Fruit fly (Drosophila melanogaster) whole organism, embryonic: ENCODE results near the gene dbe.

Source experiments
- Adf1 ChIP-seq: fragments of 200-800 bp; sonication (Bioruptor generic); IDR thresholded peaks from 2 replicates; pipeline ENCODE4 v1.3.6; 2022; ENCODE audit warnings: missing biosample characterization, missing genetic modification characterization
- C15 ChIP-seq: fragments of 200-800 bp; sonication (Bioruptor generic); IDR thresholded peaks from 3 replicates; pipeline ENCODE4 v1.3.6; 2022; ENCODE audit warnings: missing biosample characterization, missing genetic modification characterization
- CG10321 ChIP-seq: fragments of 200-800 bp; sonication (Bioruptor generic); IDR thresholded peaks from 2 replicates; pipeline ENCODE4 v1.3.6; 2022; ENCODE audit warnings: missing biosample characterization, missing genetic modification characterization
- CG10543 ChIP-seq: fragments of 200-800 bp; sonication (Bioruptor generic); optimal IDR thresholded peaks from 3 replicates; lab custom pipeline; 2017; ENCODE audit warnings: missing biosample characterization, mild to moderate bottlenecking, missing genetic modification characterization, moderate library complexity
- CG12942 ChIP-seq: fragments of 200-800 bp; sonication (Bioruptor generic); optimal IDR thresholded peaks from 3 replicates; lab custom pipeline; 2016; ENCODE audit warnings: missing biosample characterization, missing genetic modification characterization
- CG15601 ChIP-seq: fragments of 200-800 bp; sonication (Bioruptor generic); optimal IDR thresholded peaks from 3 replicates; lab custom pipeline; 2019; ENCODE audit warnings: missing biosample characterization, mild to moderate bottlenecking, missing genetic modification characterization, moderate library complexity
- CG16813 ChIP-seq: fragments of 200-800 bp; sonication (Bioruptor generic); IDR thresholded peaks from 3 replicates; pipeline ENCODE4 v1.3.6; 2022; ENCODE audit warnings: missing biosample characterization, missing genetic modification characterization; ENCODE audit not compliant: partially characterized antibody
- CG17361 ChIP-seq: fragments of 200-800 bp; sonication (Bioruptor generic); IDR thresholded peaks from 3 replicates; pipeline ENCODE4 v1.3.6; 2022; ENCODE audit warnings: missing biosample characterization, missing genetic modification characterization
- CG17612 ChIP-seq: fragments of 200-800 bp; sonication (Bioruptor generic); IDR thresholded peaks from 2 replicates; pipeline ENCODE4 v1.3.6; 2022; ENCODE audit warnings: missing biosample characterization, missing genetic modification characterization
- CG18619 ChIP-seq: fragments of 200-800 bp; sonication (Bioruptor generic); optimal IDR thresholded peaks from 3 replicates; lab custom pipeline; 2017; ENCODE audit warnings: missing biosample characterization, mild to moderate bottlenecking, missing genetic modification characterization
- CG31441 ChIP-seq: fragments of 200-800 bp; sonication (Bioruptor generic); IDR thresholded peaks from 2 replicates; pipeline ENCODE4 v1.3.6; 2022; ENCODE audit warnings: missing biosample characterization, missing genetic modification characterization
- CG33213 ChIP-seq: fragments of 200-800 bp; sonication (Bioruptor generic); optimal IDR thresholded peaks from 3 replicates; lab custom pipeline; 2016; ENCODE audit warnings: missing biosample characterization, missing genetic modification characterization
- CG34376 ChIP-seq: fragments of 200-800 bp; sonication (Bioruptor generic); optimal IDR thresholded peaks from 2 replicates; lab custom pipeline; 2018; ENCODE audit warnings: missing biosample characterization, mild to moderate bottlenecking, missing genetic modification characterization
- CG4617 ChIP-seq: fragments of 200-800 bp; sonication (Bioruptor generic); optimal IDR thresholded peaks from 3 replicates; lab custom pipeline; 2016; ENCODE audit warnings: missing biosample characterization, missing genetic modification characterization, borderline replicate concordance
- CG6272 ChIP-seq: fragments of 200-800 bp; sonication (Bioruptor generic); IDR thresholded peaks from 2 replicates; pipeline ENCODE4 v1.3.6; 2022; ENCODE audit warnings: missing biosample characterization, missing genetic modification characterization
- CG6654 ChIP-seq: fragments of 200-800 bp; sonication (Bioruptor generic); optimal IDR thresholded peaks from 2 replicates; lab custom pipeline; 2017; ENCODE audit warnings: missing biosample characterization, mild to moderate bottlenecking, missing genetic modification characterization
- CG8290 ChIP-seq, 3 experiments: fragments of 200-800 bp; sonication (Bioruptor generic); optimal IDR thresholded peaks; 2 replicates each; lab custom pipeline; 2016 to 2019; ENCODE audit warnings: missing biosample characterization in 3 of 3, missing genetic modification characterization in 3 of 3, mild to moderate bottlenecking in 2 of 3, moderate library complexity in 1 of 3
- CG9437 ChIP-seq: fragments of 200-800 bp; sonication (Bioruptor generic); optimal IDR thresholded peaks from 2 replicates; lab custom pipeline; 2018; ENCODE audit warnings: missing biosample characterization, mild to moderate bottlenecking, missing genetic modification characterization
- CG9797 ChIP-seq: fragments of 200-800 bp; sonication (Bioruptor generic); optimal IDR thresholded peaks from 3 replicates; lab custom pipeline; 2018; ENCODE audit warnings: missing biosample characterization, mild to moderate bottlenecking, missing genetic modification characterization
- D19A ChIP-seq: fragments of 200-800 bp; optimal IDR thresholded peaks from 3 replicates; lab custom pipeline; 2019; ENCODE audit warnings: missing biosample characterization, mild to moderate bottlenecking, missing genetic modification characterization, moderate library complexity
- Dp ChIP-seq: fragments of 200-800 bp; sonication (Bioruptor generic); optimal IDR thresholded peaks from 2 replicates; lab custom pipeline; 2018; ENCODE audit warnings: missing biosample characterization, mild to moderate bottlenecking, missing genetic modification characterization, moderate library complexity
- E2f2 ChIP-seq: fragments of 200-800 bp; sonication (Bioruptor generic); IDR thresholded peaks from 2 replicates; pipeline ENCODE4 v1.3.6; 2022; ENCODE audit warnings: missing biosample characterization, missing genetic modification characterization
- ERR ChIP-seq: fragments of 200-800 bp; sonication (Bioruptor generic); optimal IDR thresholded peaks from 2 replicates; lab custom pipeline; 2016; ENCODE audit warnings: missing biosample characterization, missing genetic modification characterization
- Ets97D ChIP-seq: fragments of 200-800 bp; sonication (Bioruptor generic); optimal IDR thresholded peaks from 3 replicates; lab custom pipeline; 2016; ENCODE audit warnings: missing biosample characterization, missing genetic modification characterization
- Hr39 ChIP-seq: fragments of >200 bp; optimal IDR thresholded peaks from 2 replicates; lab custom pipeline; 2017
- Lim3 ChIP-seq: fragments of 200-800 bp; sonication (Bioruptor generic); IDR thresholded peaks from 2 replicates; pipeline ENCODE4 v1.3.6; 2022; ENCODE audit warnings: missing biosample characterization, missing genetic modification characterization
- Optix ChIP-seq: fragments of 200-800 bp; sonication (Bioruptor generic); IDR thresholded peaks from 3 replicates; pipeline ENCODE4 v1.3.6; 2022; ENCODE audit warnings: missing biosample characterization, missing genetic modification characterization
- TFAM ChIP-seq: fragments of 200-800 bp; sonication (Bioruptor generic); optimal IDR thresholded peaks from 2 replicates; lab custom pipeline; 2017; ENCODE audit warnings: missing biosample characterization, missing genetic modification characterization, inconsistent platforms
- Tbp ChIP-seq: fragments of >200 bp; optimal IDR thresholded peaks from 2 replicates; lab custom pipeline; 2018; ENCODE audit warnings: missing biosample characterization, missing genetic modification characterization
- al ChIP-seq: fragments of 200-800 bp; sonication (Bioruptor generic); IDR thresholded peaks from 2 replicates; pipeline ENCODE4 v1.3.6; 2022; ENCODE audit warnings: missing biosample characterization, missing genetic modification characterization
- bbx ChIP-seq: fragments of 200-800 bp; sonication (Bioruptor generic); IDR thresholded peaks from 2 replicates; pipeline ENCODE4 v1.3.6; 2022; ENCODE audit warnings: missing biosample characterization, missing genetic modification characterization; ENCODE audit not compliant: partially characterized antibody
- btn ChIP-seq: fragments of 200-800 bp; sonication (Bioruptor generic); optimal IDR thresholded peaks from 2 replicates; lab custom pipeline; 2016; ENCODE audit warnings: missing biosample characterization, missing genetic modification characterization
- caup ChIP-seq: fragments of 200-800 bp; sonication (Bioruptor generic); optimal IDR thresholded peaks from 3 replicates; lab custom pipeline; 2017; ENCODE audit warnings: missing biosample characterization, mild to moderate bottlenecking, missing genetic modification characterization, moderate library complexity; ENCODE audit not compliant: severe bottlenecking
- chif ChIP-seq, 2 experiments: fragments of 200-800 bp; sonication (Bioruptor generic); optimal IDR thresholded peaks; 3 replicates each; lab custom pipeline; 2016; ENCODE audit warnings: missing biosample characterization in 2 of 2, missing genetic modification characterization in 2 of 2
- chm ChIP-seq: fragments of 200-800 bp; sonication (Bioruptor generic); IDR thresholded peaks from 2 replicates; pipeline ENCODE4 v1.3.6; 2022; ENCODE audit warnings: missing biosample characterization, missing genetic modification characterization
- dm ChIP-seq: fragments of 200-800 bp; sonication (Bioruptor generic); optimal IDR thresholded peaks from 3 replicates; lab custom pipeline; 2016; ENCODE audit warnings: missing biosample characterization, missing genetic modification characterization
- dmrt11E ChIP-seq: fragments of 200-800 bp; sonication (Bioruptor generic); optimal IDR thresholded peaks from 3 replicates; lab custom pipeline; 2018; ENCODE audit warnings: missing biosample characterization, mild to moderate bottlenecking, missing genetic modification characterization, moderate library complexity
- eyg ChIP-seq: fragments of 200-800 bp; sonication (Bioruptor generic); optimal IDR thresholded peaks from 3 replicates; lab custom pipeline; 2016; ENCODE audit warnings: missing biosample characterization, missing genetic modification characterization
- gfzf ChIP-seq: fragments of 200-800 bp; sonication (Bioruptor generic); optimal IDR thresholded peaks from 2 replicates; lab custom pipeline; 2016; ENCODE audit warnings: missing biosample characterization, mild to moderate bottlenecking, missing genetic modification characterization, moderate library complexity
- gsb ChIP-seq: fragments of 200-800 bp; sonication (Bioruptor generic); IDR thresholded peaks from 2 replicates; pipeline ENCODE4 v1.3.6; 2022; ENCODE audit warnings: missing biosample characterization, missing genetic modification characterization
- kni ChIP-seq: fragments of 200-800 bp; sonication (Bioruptor generic); optimal IDR thresholded peaks from 3 replicates; lab custom pipeline; 2017; ENCODE audit warnings: mild to moderate bottlenecking, missing biosample characterization, missing genetic modification reagents, missing genetic modification characterization
- mam ChIP-seq: fragments of 200-800 bp; sonication (Bioruptor generic); optimal IDR thresholded peaks from 3 replicates; lab custom pipeline; 2016; ENCODE audit warnings: missing biosample characterization, missing genetic modification characterization
- mirr ChIP-seq: fragments of 200-800 bp; sonication (Bioruptor generic); optimal IDR thresholded peaks from 3 replicates; lab custom pipeline; 2018; ENCODE audit warnings: missing biosample characterization, mild to moderate bottlenecking, missing genetic modification characterization
- nerfin-2 ChIP-seq: fragments of 200-800 bp; sonication (Bioruptor generic); IDR thresholded peaks from 2 replicates; pipeline ENCODE4 v1.3.6; 2022; ENCODE audit warnings: missing biosample characterization, missing genetic modification characterization; ENCODE audit not compliant: partially characterized antibody
- sens ChIP-seq: fragments of 200-800 bp; sonication (Bioruptor generic); peaks from one replicate; lab custom pipeline; 2016; ENCODE audit warnings: missing biosample characterization, missing genetic modification characterization
- seq ChIP-seq: fragments of 200-800 bp; sonication (Bioruptor generic); IDR thresholded peaks from 2 replicates; pipeline ENCODE4 v1.3.6; 2022; ENCODE audit warnings: missing biosample characterization, missing genetic modification characterization
- sim ChIP-seq: fragments of 200-800 bp; sonication (Bioruptor generic); IDR thresholded peaks from 2 replicates; pipeline ENCODE4 v1.3.6; 2022; ENCODE audit warnings: missing biosample characterization, missing genetic modification characterization
- sqz ChIP-seq: fragments of 200-800 bp; sonication (Bioruptor generic); optimal IDR thresholded peaks from 3 replicates; lab custom pipeline; 2018; ENCODE audit warnings: missing biosample characterization, mild to moderate bottlenecking, missing genetic modification characterization
- vvl ChIP-seq: fragments of 200-800 bp; sonication (Bioruptor generic); IDR thresholded peaks from 2 replicates; pipeline ENCODE4 v1.3.6; 2022; ENCODE audit warnings: missing biosample characterization, missing genetic modification characterization
- zf30C ChIP-seq: fragments of 200-800 bp; sonication (Bioruptor generic); optimal IDR thresholded peaks from 3 replicates; lab custom pipeline; 2018; ENCODE audit warnings: missing biosample characterization, mild to moderate bottlenecking, missing genetic modification characterization

Gene dbe

dm6 chr2L:870749-871418 is 1.2 kb upstream of the dbe start (continued):
- no peak for TF ChIP-seq Lim3 (GFP tag; lab: Robert Waterston, UW)
- no peak for TF ChIP-seq CG8290 (GFP tag; optimal IDR thresholded peaks at IDR 0.05; lab: Kevin White, UChicago)
- peak in 1 of 2 experiments; percentile 59 for TF ChIP-seq CG8290 (tag; optimal IDR thresholded peaks at IDR 0.05; lab: Kevin White, UChicago)
- TF ChIP-seq CG9797, result no peak
- peak; percentile 66 for TF ChIP-seq Optix (GFP tag; lab: Robert Waterston, UW)
- TF ChIP-seq CG10543 (GFP tag; lab: Kevin White, UChicago), result peak; percentile 57
- peak; percentile 57 for TF ChIP-seq CG33213 (GFP tag; lab: Kevin White, UChicago)
- TF ChIP-seq kni (GFP tag; lab: Kevin White, UChicago), result peak; percentile 10
- TF ChIP-seq chm, result peak; percentile 79
- TF ChIP-seq CG6272 (GFP tag; lab: Robert Waterston, UW), result peak; percentile 61
- peak; percentile 64 for TF ChIP-seq al (GFP tag; lab: Robert Waterston, UW)
- TF ChIP-seq seq (GFP tag; lab: Robert Waterston, UW), result peak; percentile 47; the same call in 1 of the 2 replicates
- TF ChIP-seq CG10321 (GFP tag; lab: Robert Waterston, UW), result 0 out of 2 replicates have a peak, but pooled peaks have one; percentile 45
- TF ChIP-seq CG34376 (GFP tag; lab: Kevin White, UChicago), result no peak
- peak; percentile 65 for TF ChIP-seq Ets97D (GFP tag; lab: Kevin White, UChicago)
- peak; percentile 12 for TF ChIP-seq ERR
- no peak for TF ChIP-seq TFAM (GFP tag; lab: Kevin White, UChicago)
- TF ChIP-seq gsb (GFP tag; lab: Robert Waterston, UW), result peak; percentile 45
- TF ChIP-seq sqz (GFP tag; lab: Kevin White, UChicago), result peak; percentile 29
- TF ChIP-seq C15, result 0 out of 3 replicates have a peak, but pooled peaks have one; percentile 44
- no peak for TF ChIP-seq zf30C (GFP tag; lab: Kevin White, UChicago)
- TF ChIP-seq dmrt11E (tag; lab: Kevin White, UChicago), result peak; percentile 63
- TF ChIP-seq CG17361, result no peak
- peak; percentile 80 for TF ChIP-seq vvl (GFP tag; lab: Robert Waterston, UW)
- no peak for TF ChIP-seq Hr39 (lab: Kevin White, UChicago)
- peak; percentile 55 for TF ChIP-seq CG15601 (tag; lab: Kevin White, UChicago)
- TF ChIP-seq chif (GFP tag; optimal IDR thresholded peaks at IDR 0.05; lab: Kevin White, UChicago), result peak; percentile 60 to 71

DNA sequence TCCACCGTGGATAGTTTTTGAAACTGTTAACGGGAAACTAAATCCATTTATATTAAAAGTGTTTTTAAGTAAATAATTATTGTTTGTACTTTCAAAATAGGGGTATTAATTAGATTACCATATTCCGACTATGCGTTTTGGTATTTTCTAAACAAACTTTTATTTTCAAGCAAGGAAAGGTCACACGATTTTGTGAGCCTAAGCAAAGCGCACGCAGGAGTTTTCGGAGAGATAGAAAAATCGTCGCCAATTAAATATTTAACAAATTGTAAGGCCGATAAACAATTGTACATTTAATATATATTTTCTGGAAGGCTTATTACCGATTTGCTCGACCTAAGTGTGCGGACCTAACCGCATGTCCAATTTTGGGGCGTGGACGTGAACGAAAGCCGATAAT is 628 bp upstream of the dbe start, which contains the start of gene PNUTS:
TSS of gene PNUTS (plus strand) at position 181 of the 400 bp plus-strand sequence.
- no peak for TF ChIP-seq CG12942 (GFP tag; lab: Kevin White, UChicago)
- no peak for TF ChIP-seq CG16813 (GFP tag; lab: Robert Waterston, UW)
- peak; percentile 31; the same call in 1 of the 2 replicates for TF ChIP-seq bbx (GFP tag; lab: Robert Waterston, UW)
- TF ChIP-seq D19A (tag; lab: Kevin White, UChicago), result no peak
- no peak for TF ChIP-seq CG4617 (GFP tag; lab: Kevin White, UChicago)
- no peak for TF ChIP-seq CG9437 (GFP tag; lab: Kevin White, UChicago)
- no peak for TF ChIP-seq Tbp (GFP tag; lab: Kevin White, UChicago)
- no peak for TF ChIP-seq eyg (GFP tag; lab: Kevin White, UChicago)
- TF ChIP-seq caup (GFP tag; lab: Kevin White, UChicago), result no peak
- no peak for TF ChIP-seq CG6654
- TF ChIP-seq CG31441 (GFP tag; lab: Robert Waterston, UW), result no peak; the same call in 1 of the 2 replicates
- TF ChIP-seq gfzf (GFP tag; lab: Kevin White, UChicago), result peak; percentile 70
- TF ChIP-seq nerfin-2 (GFP tag; lab: Robert Waterston, UW), result no peak
- no peak for TF ChIP-seq sim (GFP tag; lab: Robert Waterston, UW)
- no peak for TF ChIP-seq CG17612 (GFP tag; lab: Robert Waterston, UW)
- no peak for TF ChIP-seq CG18619 (GFP tag; lab: Kevin White, UChicago)
- no peak for TF ChIP-seq mirr (GFP tag; lab: Kevin White, UChicago)
- no peak for TF ChIP-seq dm (GFP tag; lab: Kevin White, UChicago)
- TF ChIP-seq E2f2, result no peak; the same call in 1 of the 2 replicates
- TF ChIP-seq mam (GFP tag; lab: Kevin White, UChicago), result no peak
- TF ChIP-seq btn, result no peak
- TF ChIP-seq sens (GFP tag; lab: Kevin White, UChicago), result peak; percentile 28
- TF ChIP-seq chm, result peak; percentile 43; the same call in 1 of the 2 replicates
- TF ChIP-seq Adf1 (GFP tag; lab: Robert Waterston, UW), result no peak
- TF ChIP-seq Dp (GFP tag; lab: Kevin White, UChicago), result peak; percentile 56
